Worm (Caenorhabditis elegans) whole organism, young adult: ENCODE data around the gene msi-1.

ENCODE experiments used
- B0019.2 ChIP-seq: fragments of 200-800 bp; sonication (Bioruptor generic); conservative IDR thresholded peaks from 2 replicates; pipeline ENCODE4 v1.3.6; 2022; ENCODE audit warnings: missing genetic modification reagents, missing genetic modification characterization, missing compliant biosample characterization
- D2030.7 ChIP-seq: fragments of 200-800 bp; sonication (Bioruptor generic); IDR thresholded peaks from 2 replicates; pipeline ENCODE4 v1.3.6; 2022; ENCODE audit warnings: missing genetic modification reagents, missing genetic modification characterization, missing compliant biosample characterization
- F33H1.4 ChIP-seq: fragments of 200-800 bp; sonication (Bioruptor generic); IDR thresholded peaks from 2 replicates; pipeline ENCODE4 v1.3.6; 2022; ENCODE audit warnings: missing genetic modification reagents, missing genetic modification characterization, missing compliant biosample characterization
- F37B4.10 ChIP-seq: fragments of 200-800 bp; sonication (Bioruptor generic); IDR thresholded peaks from 2 replicates; pipeline ENCODE4 v1.3.6; 2022; ENCODE audit warnings: missing genetic modification characterization, missing compliant biosample characterization
- F49E8.2 ChIP-seq: sonication (generic microtip); optimal IDR thresholded peaks from 3 replicates; lab custom pipeline; 2017; ENCODE audit warnings: missing genetic modification characterization, mild to moderate bottlenecking, missing compliant biosample characterization, antibody characterized with exemption, moderate library complexity; ENCODE audit not compliant: insufficient read depth
- F52B5.7 ChIP-seq: sonication (generic microtip); optimal IDR thresholded peaks from 2 replicates; lab custom pipeline; 2016; ENCODE audit warnings: mild to moderate bottlenecking, missing genetic modification characterization, missing compliant biosample characterization
- K11D2.4 ChIP-seq: fragments of 200-800 bp; sonication (Bioruptor generic); IDR thresholded peaks from 2 replicates; pipeline ENCODE4 v1.3.6; 2022; ENCODE audit warnings: missing genetic modification reagents, missing genetic modification characterization, missing compliant biosample characterization
- Y53F4B.3 ChIP-seq: fragments of 200-800 bp; sonication (Bioruptor generic); IDR thresholded peaks from 2 replicates; pipeline ENCODE4 v1.3.6; 2022; ENCODE audit warnings: missing genetic modification reagents, missing genetic modification characterization, missing compliant biosample characterization
- Y53G8AR.9 ChIP-seq: fragments of 200-800 bp; sonication (Bioruptor generic); conservative IDR thresholded peaks from 2 replicates; pipeline ENCODE4 v1.3.6; 2022; ENCODE audit warnings: missing genetic modification reagents, missing genetic modification characterization, missing compliant biosample characterization
- Y67H2A.10 ChIP-seq: fragments of 200-800 bp; sonication (Bioruptor generic); conservative IDR thresholded peaks from 2 replicates; pipeline ENCODE4 v1.3.6; 2022; ENCODE audit warnings: missing genetic modification reagents, missing genetic modification characterization, missing compliant biosample characterization
- Y79H2A.3 ChIP-seq: fragments of 200-800 bp; sonication (Bioruptor generic); conservative IDR thresholded peaks from 2 replicates; pipeline ENCODE4 v1.3.6; 2022; ENCODE audit warnings: missing genetic modification reagents, missing genetic modification characterization, missing compliant biosample characterization
- akir-1 ChIP-seq: fragments of 200-800 bp; sonication (Bioruptor generic); optimal IDR thresholded peaks from 2 replicates; lab custom pipeline; 2018; ENCODE audit warnings: mild to moderate bottlenecking, missing genetic modification characterization, moderate library complexity, missing compliant biosample characterization
- ama-1 ChIP-seq, 3 experiments: fragments of 150-350 bp in 1 of 3; sonication (generic microtip) in 2 of 3; optimal IDR thresholded peaks; 2 replicates each; lab custom pipeline; 2014 to 2018; ENCODE audit warnings: missing biosample characterization in 2 of 3, missing genetic modification characterization in 2 of 3, missing genetic modification reagents in 2 of 3
- atf-7 ChIP-seq: sonication (generic microtip); optimal IDR thresholded peaks from 2 replicates; lab custom pipeline; 2017; ENCODE audit warnings: mild to moderate bottlenecking, missing genetic modification characterization, missing compliant biosample characterization
- attf-5 ChIP-seq: fragments of 200-800 bp; sonication (Bioruptor generic); optimal IDR thresholded peaks from 2 replicates; lab custom pipeline; 2018; ENCODE audit warnings: mild to moderate bottlenecking, missing genetic modification characterization, missing compliant biosample characterization
- attf-6 ChIP-seq: fragments of 200-800 bp; sonication (Bioruptor generic); IDR thresholded peaks from 2 replicates; pipeline ENCODE4 v1.3.6; 2022; ENCODE audit warnings: missing genetic modification reagents, missing genetic modification characterization, missing compliant biosample characterization
- bed-2 ChIP-seq: fragments of 200-800 bp; sonication (Bioruptor generic); IDR thresholded peaks from 2 replicates; pipeline ENCODE4 v1.3.6; 2022; ENCODE audit warnings: missing genetic modification reagents, missing genetic modification characterization, missing compliant biosample characterization
- cebp-1 ChIP-seq, 2 experiments: fragments of 200-800 bp in 1 of 2; sonication (Bioruptor generic) in 1 of 2; sonication (generic microtip) in 1 of 2; IDR thresholded peaks in 1 of 2; optimal IDR thresholded peaks in 1 of 2; 2 replicates each; pipeline versions ENCODE4 v1.3.6 to Lab custom; 2017 to 2022; ENCODE audit warnings: missing compliant biosample characterization in 2 of 2, missing genetic modification characterization in 2 of 2, mild to moderate bottlenecking in 1 of 2, missing genetic modification reagents in 1 of 2, moderate library complexity in 1 of 2
- ceh-58 ChIP-seq: fragments of 200-800 bp; sonication (Bioruptor generic); IDR thresholded peaks from 2 replicates; pipeline ENCODE4 v1.3.6; 2022; ENCODE audit warnings: missing genetic modification characterization, missing compliant biosample characterization
- ceh-91 ChIP-seq: fragments of 200-800 bp; sonication (Bioruptor generic); IDR thresholded peaks from 2 replicates; pipeline ENCODE4 v1.3.6; 2022; ENCODE audit warnings: missing genetic modification reagents, missing genetic modification characterization, missing compliant biosample characterization
- chd-7 ChIP-seq: sonication (generic microtip); optimal IDR thresholded peaks from 2 replicates; lab custom pipeline; 2016; ENCODE audit warnings: mild to moderate bottlenecking, missing genetic modification characterization, moderate library complexity, missing compliant biosample characterization
- dox-1 ChIP-seq: fragments of 200-800 bp; sonication (Bioruptor generic); IDR thresholded peaks from 2 replicates; pipeline ENCODE4 v1.3.6; 2022; ENCODE audit warnings: missing genetic modification reagents, missing genetic modification characterization, missing compliant biosample characterization
- efl-1 ChIP-seq: fragments of 150-350 bp; optimal IDR thresholded peaks from 2 replicates; lab custom pipeline; 2014; ENCODE audit warnings: missing biosample characterization, missing genetic modification reagents, missing genetic modification characterization
- egl-18 ChIP-seq: fragments of 200-800 bp; sonication (Bioruptor generic); IDR thresholded peaks from 2 replicates; pipeline ENCODE4 v1.3.6; 2022; ENCODE audit warnings: missing genetic modification reagents, missing genetic modification characterization, missing compliant biosample characterization
- him-1 ChIP-seq: sonication (generic microtip); optimal IDR thresholded peaks from 2 replicates; lab custom pipeline; 2016; ENCODE audit warnings: missing genotype, missing genetic modification reagents, missing genetic modification characterization, missing compliant biosample characterization
- hmg-1.2 ChIP-seq: fragments of 200-800 bp; sonication (Bioruptor generic); IDR thresholded peaks from 2 replicates; pipeline ENCODE4 v1.3.6; 2022; ENCODE audit warnings: missing genetic modification reagents, missing genetic modification characterization, missing compliant biosample characterization
- hsf-1 ChIP-seq: fragments of 200-800 bp; sonication (Bioruptor generic); IDR thresholded peaks from 2 replicates; pipeline ENCODE4 v1.3.6; 2022; ENCODE audit warnings: missing genetic modification reagents, missing genetic modification characterization, missing compliant biosample characterization
- lin-26 ChIP-seq: fragments of 200-800 bp; sonication (Bioruptor generic); IDR thresholded peaks from 2 replicates; pipeline ENCODE4 v1.3.6; 2022; ENCODE audit warnings: missing genetic modification reagents, missing genetic modification characterization, missing compliant biosample characterization
- lin-35 ChIP-seq, 3 experiments: fragments of 150-350 bp in 2 of 3; sonication (generic microtip) in 1 of 3; optimal IDR thresholded peaks; 2 replicates each; lab custom pipeline; 2014 to 2018; ENCODE audit warnings: missing biosample characterization in 3 of 3, missing genetic modification characterization in 3 of 3, missing genetic modification reagents in 3 of 3
- lin-40 ChIP-seq: sonication (generic microtip); optimal IDR thresholded peaks from 2 replicates; lab custom pipeline; 2016; ENCODE audit warnings: missing genetic modification characterization, mild to moderate bottlenecking, missing compliant biosample characterization, missing genotype, missing genetic modification reagents
- lir-1 ChIP-seq: fragments of 200-800 bp; sonication (Bioruptor generic); conservative IDR thresholded peaks from 2 replicates; pipeline ENCODE4 v1.3.6; 2022; ENCODE audit warnings: missing genetic modification reagents, missing genetic modification characterization, missing compliant biosample characterization
- lsy-27 ChIP-seq: sonication (generic microtip); optimal IDR thresholded peaks from 2 replicates; lab custom pipeline; 2017; ENCODE audit warnings: missing genetic modification characterization, mild to moderate bottlenecking, missing compliant biosample characterization, antibody characterized with exemption, missing genotype, borderline replicate concordance; ENCODE audit not compliant: insufficient read depth
- madf-3 ChIP-seq: fragments of 200-800 bp; sonication (Bioruptor generic); IDR thresholded peaks from 2 replicates; pipeline ENCODE4 v1.3.6; 2022; ENCODE audit warnings: missing genetic modification reagents, missing genetic modification characterization, missing compliant biosample characterization
- madf-8 ChIP-seq: fragments of 200-800 bp; sonication (Bioruptor generic); conservative IDR thresholded peaks from 2 replicates; pipeline ENCODE4 v1.3.6; 2022; ENCODE audit warnings: missing genetic modification reagents, missing genetic modification characterization, missing compliant biosample characterization
- mes-4 ChIP-seq: sonication (generic microtip); optimal IDR thresholded peaks from 2 replicates; lab custom pipeline; 2016; ENCODE audit warnings: missing genotype, missing genetic modification characterization, missing compliant biosample characterization
- nfya-2 ChIP-seq: fragments of 200-800 bp; sonication (Bioruptor generic); IDR thresholded peaks from 2 replicates; pipeline ENCODE4 v1.3.6; 2022; ENCODE audit warnings: missing genetic modification reagents, missing genetic modification characterization, missing compliant biosample characterization
- nhr-120 ChIP-seq: fragments of 200-800 bp; sonication (Bioruptor generic); IDR thresholded peaks from 2 replicates; pipeline ENCODE4 v1.3.6; 2022; ENCODE audit warnings: missing genetic modification characterization, missing compliant biosample characterization
- nhr-179 ChIP-seq: sonication (generic microtip); optimal IDR thresholded peaks from 2 replicates; lab custom pipeline; 2016; ENCODE audit warnings: mild to moderate bottlenecking, missing genetic modification characterization, missing compliant biosample characterization
- pbrm-1 ChIP-seq: fragments of 200-800 bp; sonication (Bioruptor generic); IDR thresholded peaks from 2 replicates; pipeline ENCODE4 v1.3.6; 2022; ENCODE audit warnings: missing genetic modification reagents, missing genetic modification characterization, missing compliant biosample characterization
- rcor-1 ChIP-seq: fragments of 200-800 bp; sonication (Bioruptor generic); IDR thresholded peaks from 2 replicates; pipeline ENCODE4 v1.3.6; 2022; ENCODE audit warnings: missing genetic modification reagents, missing genetic modification characterization, missing compliant biosample characterization
- rec-8 ChIP-seq, 2 experiments: sonication (generic microtip); optimal IDR thresholded peaks; 2 replicates each; lab custom pipeline; 2016; ENCODE audit warnings: mild to moderate bottlenecking in 2 of 2, missing genetic modification characterization in 2 of 2, missing genetic modification reagents in 2 of 2, missing genotype in 2 of 2, missing biosample characterization in 1 of 2, missing compliant biosample characterization in 1 of 2, moderate library complexity in 1 of 2
- snpc-1.1 ChIP-seq: sonication (generic microtip); optimal IDR thresholded peaks from 2 replicates; lab custom pipeline; 2017; ENCODE audit warnings: missing genetic modification characterization, mild to moderate bottlenecking, missing compliant biosample characterization, antibody characterized with exemption, moderate library complexity, missing genotype, missing genetic modification reagents; ENCODE audit not compliant: insufficient read depth
- snpc-3.4 ChIP-seq: sonication (generic microtip); optimal IDR thresholded peaks from 2 replicates; lab custom pipeline; 2017; ENCODE audit warnings: missing genetic modification characterization, mild to moderate bottlenecking, missing compliant biosample characterization, antibody characterized with exemption, moderate library complexity, missing genotype, missing genetic modification reagents
- snpc-4 ChIP-seq, 5 experiments: fragments of 150-350 bp in 1 of 5; sonication (generic microtip) in 4 of 5; optimal IDR thresholded peaks; 2 replicates each; lab custom pipeline; 2014 to 2018; ENCODE audit warnings: missing genetic modification characterization in 5 of 5, missing biosample characterization in 3 of 5, antibody characterized with exemption in 2 of 5, mild to moderate bottlenecking in 2 of 5, missing compliant biosample characterization in 2 of 5, missing genotype in 2 of 5, moderate library complexity in 2 of 5, missing genetic modification reagents in 1 of 5
- unc-62 ChIP-seq: fragments of 150-350 bp; optimal IDR thresholded peaks from 2 replicates; lab custom pipeline; 2014; ENCODE audit warnings: missing biosample characterization, missing genetic modification reagents, missing genetic modification characterization

Gene msi-1

ce11 chrIII:4019801-4020200 lies 43.6 kb upstream of the msi-1 start, which contains the start of gene snpc-3.4 (continued):
- TF ChIP-seq lin-40 (tag; lab: Kevin White, UChicago) (peak; percentile 37), snpc-3.4 (tag; lab: Kevin White, UChicago) (peak; percentile 94), Y79H2A.3 (GFP tag; lab: Robert Waterston, UW) (peak; percentile 88), hsf-1 (GFP tag; lab: Robert Waterston, UW) (peak; percentile 98), atf-7 (tag; lab: Kevin White, UChicago) (no peak), chd-7 (tag; lab: Kevin White, UChicago) (no peak), ama-1 (optimal IDR thresholded peaks at IDR 0.05; lab: Kevin White, UChicago) (no peak), ama-1 (GFP tag; optimal IDR thresholded peaks at IDR 0.05; lab: Kevin White, UChicago) (peak in 1 of 2 experiments; percentile 41), cebp-1 (GFP tag; IDR thresholded peaks at IDR 0.05; lab: Robert Waterston, UW) (no peak), cebp-1 (tag; optimal IDR thresholded peaks at IDR 0.05; lab: Kevin White, UChicago) (peak; percentile 53), F33H1.4 (GFP tag; lab: Robert Waterston, UW) (peak; percentile 86), pbrm-1 (peak; percentile 88), akir-1 (GFP tag; lab: Kevin White, UChicago) (no peak), attf-6 (GFP tag; lab: Robert Waterston, UW) (peak; percentile 69), nfya-2 (no peak), Y53F4B.3 (GFP tag; lab: Robert Waterston, UW) (peak; percentile 7; the same call in 1 of the 2 replicates), Y53G8AR.9 (GFP tag; lab: Robert Waterston, UW) (peak; percentile 85), B0019.2 (GFP tag; lab: Robert Waterston, UW) (peak; percentile 97), ceh-91 (GFP tag; lab: Robert Waterston, UW) (peak; percentile 96), hmg-1.2 (GFP tag; lab: Robert Waterston, UW) (peak; percentile 69), K11D2.4 (GFP tag; lab: Robert Waterston, UW) (0 out of 2 replicates have a peak, but pooled peaks have one; percentile 42), madf-3 (GFP tag; lab: Robert Waterston, UW) (peak; percentile 95), him-1 (tag; lab: Kevin White, UChicago) (no peak), Y67H2A.10 (GFP tag; lab: Robert Waterston, UW) (0 out of 2 replicates have a peak, but pooled peaks have one; percentile 10), mes-4 (tag; lab: Kevin White, UChicago) (no peak), F37B4.10 (GFP tag; lab: Robert Waterston, UW) (0 out of 2 replicates have a peak, but pooled peaks have one; percentile 20), lin-26 (0 out of 2 replicates have a peak, but pooled peaks have one; percentile 15), attf-5 (GFP tag; lab: Kevin White, UChicago) (peak; percentile 13), egl-18 (0 out of 2 replicates have a peak, but pooled peaks have one; percentile 7), D2030.7 (peak; percentile 98), dox-1 (GFP tag; lab: Robert Waterston, UW) (peak; percentile 92), snpc-1.1 (peak; percentile 70), lsy-27 (no peak), lir-1 (GFP tag; lab: Robert Waterston, UW) (peak; percentile 81), bed-2 (GFP tag; lab: Robert Waterston, UW) (0 out of 2 replicates have a peak, but pooled peaks have one; percentile 30), unc-62 (GFP tag; lab: Kevin White, UChicago) (no peak), madf-8 (GFP tag; lab: Robert Waterston, UW) (peak; percentile 96), F49E8.2 (tag; lab: Kevin White, UChicago) (peak; percentile 81), rcor-1 (GFP tag; lab: Robert Waterston, UW) (peak; percentile 83), efl-1 (GFP tag; lab: Kevin White, UChicago) (peak; percentile 99), snpc-4 (GFP tag; optimal IDR thresholded peaks at IDR 0.05; lab: Kevin White, UChicago) (peak; percentile 27), snpc-4 (tag; optimal IDR thresholded peaks at IDR 0.05; lab: Kevin White, UChicago) (peak; percentile 31 to 61 (median 50)), lin-35 (GFP tag; optimal IDR thresholded peaks at IDR 0.05; lab: Kevin White, UChicago) (peak; percentile 68 to 87 (median 83)), F52B5.7 (tag; lab: Kevin White, UChicago) (no peak), nhr-120 (GFP tag; lab: Robert Waterston, UW) (no peak), rec-8 (tag; optimal IDR thresholded peaks at IDR 0.05; lab: Kevin White, UChicago) (no peak), nhr-179 (tag; lab: Kevin White, UChicago) (no peak), ceh-58 (GFP tag; lab: Robert Waterston, UW) (no peak)
